Worm (Caenorhabditis elegans) whole organism, midembryonic: Measurements from ENCODE around the gene ins-9.

Experiments used
- cog-1 ChIP-seq: sonication (generic microtip); optimal IDR thresholded peaks from 2 replicates; lab custom pipeline; 2016; ENCODE audit warnings: missing genetic modification characterization, missing compliant biosample characterization
- flt-1 ChIP-seq: fragments of 200-800 bp; sonication (Bioruptor generic); IDR thresholded peaks from 2 replicates; pipeline ENCODE4 v1.3.6; 2022; ENCODE audit warnings: missing genetic modification characterization, missing compliant biosample characterization
- ref-1 ChIP-seq: fragments of 200-800 bp; sonication (Bioruptor generic); conservative IDR thresholded peaks from 2 replicates; pipeline ENCODE4 v1.3.6; 2022; ENCODE audit warnings: missing genetic modification reagents, missing genetic modification characterization, missing compliant biosample characterization
- ztf-23 ChIP-seq: fragments of 200-800 bp; sonication (Bioruptor generic); IDR thresholded peaks from 2 replicates; pipeline ENCODE4 v1.3.6; 2022; ENCODE audit warnings: missing genetic modification reagents, missing genetic modification characterization, missing compliant biosample characterization
- ztf-29 ChIP-seq: fragments of 200-800 bp; sonication (Bioruptor generic); IDR thresholded peaks from 2 replicates; pipeline ENCODE4 v1.3.6; 2022; ENCODE audit warnings: missing genetic modification reagents, missing genetic modification characterization, missing compliant biosample characterization

DNA sequence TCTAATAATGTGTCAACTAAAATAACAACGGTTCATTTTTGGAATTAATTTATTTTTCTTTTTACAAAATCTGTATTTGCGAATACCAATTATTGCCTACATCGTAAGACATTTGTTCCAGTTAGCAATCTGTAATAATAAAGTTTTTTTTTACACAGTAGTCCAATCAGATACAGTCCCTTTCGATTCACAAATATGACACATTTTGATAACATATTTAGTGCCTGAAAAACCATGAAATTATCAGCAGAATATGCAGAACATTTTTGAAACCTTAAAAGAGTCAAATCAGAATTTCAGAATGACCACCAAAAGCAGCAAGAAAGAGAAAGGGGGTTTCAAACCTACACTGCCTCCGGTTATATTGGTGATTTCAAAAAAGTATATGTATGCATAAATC, 12.9 kb upstream of the ins-9 start, which contains the start of gene C06E2.2:
- TF ChIP-seq flt-1 (GFP tag; lab: Robert Waterston, UW) (no peak), ztf-29 (GFP tag; lab: Robert Waterston, UW) (no peak), ztf-23 (no peak), ref-1 (GFP tag; lab: Robert Waterston, UW) (no peak), cog-1 (tag; lab: Kevin White, UChicago) (no peak)
